Worm (Caenorhabditis elegans): ENCODE results near the gene R05G6.1.

Gene R05G6.1

DNA sequence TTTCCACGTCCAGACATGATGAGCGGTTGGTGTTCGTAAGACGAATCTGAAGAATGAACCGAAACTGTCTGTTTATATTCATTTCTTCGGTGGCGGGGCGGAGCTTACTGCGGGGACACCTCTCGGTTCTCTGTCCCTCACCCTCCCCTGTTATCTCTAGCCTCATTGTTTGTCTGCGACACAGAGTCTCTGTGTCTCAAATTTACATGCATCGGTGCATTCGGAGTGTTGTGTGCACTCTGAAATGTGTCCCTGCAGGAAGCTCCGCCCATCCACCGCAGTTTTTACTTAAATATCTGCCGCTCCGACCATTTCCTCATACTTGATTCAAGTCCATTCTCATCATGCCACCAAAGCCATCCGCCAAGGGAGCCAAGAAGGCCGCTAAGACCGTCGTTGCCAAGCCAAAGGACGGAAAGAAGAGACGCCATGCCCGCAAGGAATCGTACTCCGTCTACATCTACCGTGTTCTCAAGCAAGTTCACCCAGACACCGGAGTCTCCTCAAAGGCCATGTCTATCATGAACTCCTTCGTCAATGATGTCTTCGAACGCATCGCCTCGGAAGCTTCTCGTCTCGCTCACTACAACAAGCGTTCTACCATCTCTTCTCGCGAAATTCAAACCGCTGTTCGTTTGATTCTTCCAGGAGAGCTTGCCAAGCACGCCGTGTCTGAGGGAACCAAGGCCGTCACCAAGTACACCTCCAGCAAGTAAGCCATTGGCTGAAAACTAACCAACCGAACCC lies 46.1 kb upstream of the R05G6.1 start, which contains the start of the genes his-61 and his-62 (continued):
- no peak for TF ChIP-seq zfh-2 (GFP tag; conservative IDR thresholded peaks at IDR 0.05)
- TF ChIP-seq F10E7.11 (tag; optimal IDR thresholded peaks at IDR 0.05), result no peak
- peak; percentile 22 for TF ChIP-seq ceh-91 (GFP tag; IDR thresholded peaks at IDR 0.05)
- 0 out of 2 replicates have a peak, but pooled peaks have one; percentile 22 for TF ChIP-seq nfyb-1 (GFP tag; IDR thresholded peaks at IDR 0.05)
- TF ChIP-seq ama-1 (optimal IDR thresholded peaks at IDR 0.05), result no peak
- no peak for TF ChIP-seq ama-1 (GFP tag; optimal IDR thresholded peaks at IDR 0.05)
- no peak for TF ChIP-seq B0261.1 (tag; optimal IDR thresholded peaks at IDR 0.05)
- no peak for TF ChIP-seq Y56A3A.18 (GFP tag; IDR thresholded peaks at IDR 0.05)
- TF ChIP-seq cebp-2 (GFP tag; IDR thresholded peaks at IDR 0.05), result peak; percentile 62; the same call in 1 of the 2 replicates
- no peak for TF ChIP-seq ztf-6 (GFP tag; IDR thresholded peaks at IDR 0.05)
- peak; percentile 10; the same call in 1 of the 2 replicates for TF ChIP-seq F33H1.4 (GFP tag; IDR thresholded peaks at IDR 0.05)
- peak; percentile 80 for TF ChIP-seq hmg-1.2 (GFP tag; IDR thresholded peaks at IDR 0.05)
- no peak for TF ChIP-seq hmg-20 (GFP tag; IDR thresholded peaks at IDR 0.05)
- peak; percentile 92 for TF ChIP-seq lin-26 (GFP tag; IDR thresholded peaks at IDR 0.05)
- no peak for TF ChIP-seq ets-4 (GFP tag; optimal IDR thresholded peaks at IDR 0.05)
- TF ChIP-seq F23B12.7 (tag; optimal IDR thresholded peaks at IDR 0.05; ENCODE audit: insufficient read depth), result no peak
- TF ChIP-seq egl-44 (GFP tag; IDR thresholded peaks at IDR 0.05), result 0 out of 2 replicates have a peak, but pooled peaks have one; percentile 58
- TF ChIP-seq ZK185.1 (tag; optimal IDR thresholded peaks at IDR 0.05; ENCODE audit: poor library complexity, severe bottlenecking), result peak; percentile 39
- TF ChIP-seq atf-7 (tag; optimal IDR thresholded peaks at IDR 0.05), result no peak

DNA sequence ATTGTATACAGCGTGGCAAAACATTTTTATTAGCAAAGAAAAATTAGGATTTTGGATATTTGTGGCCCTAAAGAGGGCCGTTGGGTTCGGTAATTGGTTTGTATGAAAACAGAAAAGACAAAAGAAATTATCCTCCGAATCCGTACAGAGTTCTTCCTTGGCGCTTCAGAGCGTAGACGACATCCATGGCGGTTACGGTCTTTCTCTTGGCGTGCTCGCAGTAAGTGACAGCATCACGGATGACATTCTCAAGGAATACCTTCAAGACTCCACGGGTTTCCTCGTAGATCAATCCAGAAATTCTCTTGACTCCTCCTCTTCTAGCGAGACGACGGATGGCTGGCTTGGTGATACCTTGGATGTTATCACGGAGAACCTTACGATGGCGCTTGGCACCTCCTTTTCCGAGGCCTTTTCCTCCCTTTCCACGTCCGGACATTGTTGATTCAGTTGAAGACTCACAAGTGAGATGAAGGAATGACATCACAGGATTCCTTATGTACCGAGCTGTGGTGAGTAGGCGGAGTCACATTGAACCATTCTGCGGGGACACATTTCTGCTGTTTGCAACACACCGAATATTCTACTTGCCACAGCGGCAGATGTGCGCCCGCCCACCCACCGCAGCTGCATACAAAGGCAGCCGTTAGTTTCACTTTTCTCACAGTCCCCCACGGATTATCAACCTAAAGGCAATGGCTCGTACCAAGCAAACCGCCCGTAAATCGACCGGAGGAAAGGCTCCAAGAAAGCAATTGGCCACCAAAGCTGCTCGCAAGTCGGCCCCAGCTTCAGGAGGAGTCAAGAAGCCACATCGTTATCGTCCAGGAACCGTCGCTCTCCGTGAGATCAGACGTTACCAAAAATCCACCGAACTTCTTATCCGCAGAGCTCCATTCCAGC lies 44.7 kb upstream of the R05G6.1 start, which contains the start of the genes his-60 and his-59:
Gene his-60 (minus strand): TSS at position 439 of the 903 bp plus-strand sequence.
Gene his-59 (plus strand): TSS at position 696 of the 903 bp plus-strand sequence.
- TF ChIP-seq nhr-179 (tag; optimal IDR thresholded peaks at IDR 0.05), result no peak
- TF ChIP-seq C17E4.6 (GFP tag; IDR thresholded peaks at IDR 0.05), result 0 out of 2 replicates have a peak, but pooled peaks have one; percentile 18
- 0 out of 2 replicates have a peak, but pooled peaks have one; percentile 58 for TF ChIP-seq cebp-2 (GFP tag; IDR thresholded peaks at IDR 0.05)
- TF ChIP-seq F57C9.4 (tag; optimal IDR thresholded peaks at IDR 0.05), result no peak
- TF ChIP-seq hmg-1.2 (GFP tag; IDR thresholded peaks at IDR 0.05), result peak; percentile 41; the same call in 1 of the 2 replicates
- TF ChIP-seq B0336.3 (GFP tag; IDR thresholded peaks at IDR 0.05), result peak; percentile 77
- TF ChIP-seq lsy-27 (tag; optimal IDR thresholded peaks at IDR 0.05; ENCODE audit: borderline replicate concordance, insufficient read depth), result no peak
- TF ChIP-seq dox-1 (GFP tag; IDR thresholded peaks at IDR 0.05), result peak; percentile 93
- peak; percentile 13 for TF ChIP-seq hsf-1 (GFP tag; IDR thresholded peaks at IDR 0.05)
- TF ChIP-seq F52B5.7 (tag; optimal IDR thresholded peaks at IDR 0.05), result peak; percentile 12
- TF ChIP-seq madf-6 (GFP tag; IDR thresholded peaks at IDR 0.05), result peak; percentile 72
- TF ChIP-seq C06A6.2 (GFP tag; conservative IDR thresholded peaks at IDR 0.05), result no peak
- TF ChIP-seq ztf-6 (GFP tag; IDR thresholded peaks at IDR 0.05), result no peak
- TF ChIP-seq ceh-58 (GFP tag; IDR thresholded peaks at IDR 0.05), result 0 out of 2 replicates have a peak, but pooled peaks have one; percentile 38
- no peak for TF ChIP-seq nhr-120 (GFP tag; IDR thresholded peaks at IDR 0.05)
- TF ChIP-seq Y53G8AR.9 (GFP tag; conservative IDR thresholded peaks at IDR 0.05), result peak; percentile 85
- peak; percentile 39; the same call in 1 of the 2 replicates for TF ChIP-seq D2030.7 (GFP tag; IDR thresholded peaks at IDR 0.05)
- no peak for TF ChIP-seq ztf-3 (GFP tag; optimal IDR thresholded peaks at IDR 0.05)
- TF ChIP-seq attf-6 (GFP tag; IDR thresholded peaks at IDR 0.05), result peak; percentile 81
- TF ChIP-seq sdz-38 (tag; optimal IDR thresholded peaks at IDR 0.05), result no peak
- TF ChIP-seq ztf-18 (tag; optimal IDR thresholded peaks at IDR 0.05), result peak; percentile 35
- TF ChIP-seq ZK185.1 (tag; optimal IDR thresholded peaks at IDR 0.05; ENCODE audit: poor library complexity, severe bottlenecking), result no peak
- TF ChIP-seq Y67H2A.10 (GFP tag; conservative IDR thresholded peaks at IDR 0.05), result no peak
- peak; percentile 59 for TF ChIP-seq lsl-1 (GFP tag; optimal IDR thresholded peaks at IDR 0.05)
- peak; percentile 51 for TF ChIP-seq egrh-3 (GFP tag; IDR thresholded peaks at IDR 0.05)
- TF ChIP-seq zim-3 (tag; optimal IDR thresholded peaks at IDR 0.05), result peak; percentile 59
- TF ChIP-seq mel-28 (tag; optimal IDR thresholded peaks at IDR 0.05; ENCODE audit: borderline replicate concordance), result no peak
- peak; percentile 7 for TF ChIP-seq unc-130 (GFP tag; optimal IDR thresholded peaks at IDR 0.05)
- TF ChIP-seq ztf-22 (GFP tag; optimal IDR thresholded peaks at IDR 0.05), result no peak
